Fruit fly (Drosophila melanogaster) whole organism, embryonic: ENCODE data around the gene Miox.

Experiments
- B-H2 ChIP-seq: fragments of 200-800 bp; sonication (Bioruptor generic); optimal IDR thresholded peaks from 2 replicates; lab custom pipeline; 2018; ENCODE audit warnings: missing biosample characterization, mild to moderate bottlenecking, missing genetic modification characterization
- CG10274 ChIP-seq: fragments of 200-800 bp; sonication (Bioruptor generic); optimal IDR thresholded peaks from 3 replicates; lab custom pipeline; 2017; ENCODE audit warnings: missing biosample characterization, mild to moderate bottlenecking, missing genetic modification characterization
- CG10462 ChIP-seq: fragments of 200-800 bp; sonication (Bioruptor generic); optimal IDR thresholded peaks from 2 replicates; lab custom pipeline; 2016; ENCODE audit warnings: missing biosample characterization, missing genetic modification characterization
- CG10654 ChIP-seq: fragments of 200-800 bp; sonication (Bioruptor generic); optimal IDR thresholded peaks from 2 replicates; lab custom pipeline; 2016; ENCODE audit warnings: missing biosample characterization, missing genetic modification characterization
- CG10979 ChIP-seq: fragments of 200-800 bp; sonication (Bioruptor generic); optimal IDR thresholded peaks from 2 replicates; lab custom pipeline; 2018; ENCODE audit warnings: missing biosample characterization, mild to moderate bottlenecking, missing genetic modification characterization, moderate library complexity
- CG12659 ChIP-seq: fragments of 200-800 bp; sonication (Bioruptor generic); optimal IDR thresholded peaks from 3 replicates; lab custom pipeline; 2017; ENCODE audit warnings: mild to moderate bottlenecking, missing biosample characterization, missing genetic modification reagents, missing genetic modification characterization
- CG12769 ChIP-seq: fragments of 200-800 bp; sonication (Bioruptor generic); optimal IDR thresholded peaks from 2 replicates; lab custom pipeline; 2019; ENCODE audit warnings: missing biosample characterization, mild to moderate bottlenecking, missing genetic modification characterization, moderate library complexity
- CG14710 ChIP-seq: fragments of 200-800 bp; sonication (Bioruptor generic); optimal IDR thresholded peaks from 3 replicates; lab custom pipeline; 2019; ENCODE audit warnings: missing biosample characterization, mild to moderate bottlenecking, missing genetic modification characterization, moderate library complexity
- CG16813 ChIP-seq: fragments of 200-800 bp; sonication (Bioruptor generic); IDR thresholded peaks from 3 replicates; pipeline ENCODE4 v1.3.6; 2022; ENCODE audit warnings: missing biosample characterization, missing genetic modification characterization; ENCODE audit not compliant: partially characterized antibody
- CG17568 ChIP-seq: fragments of 200-800 bp; sonication (Bioruptor generic); optimal IDR thresholded peaks from 2 replicates; lab custom pipeline; 2018; ENCODE audit warnings: missing biosample characterization, mild to moderate bottlenecking, missing genetic modification characterization, moderate library complexity
- CG18619 ChIP-seq: fragments of 200-800 bp; sonication (Bioruptor generic); optimal IDR thresholded peaks from 3 replicates; lab custom pipeline; 2017; ENCODE audit warnings: missing biosample characterization, mild to moderate bottlenecking, missing genetic modification characterization
- CG2116 ChIP-seq: fragments of 200-800 bp; sonication (Bioruptor generic); optimal IDR thresholded peaks from 3 replicates; lab custom pipeline; 2018; ENCODE audit warnings: missing biosample characterization, mild to moderate bottlenecking, missing genetic modification characterization
- CG30020 ChIP-seq: fragments of 200-800 bp; optimal IDR thresholded peaks from 2 replicates; lab custom pipeline; 2019; ENCODE audit warnings: missing biosample characterization, mild to moderate bottlenecking, missing genetic modification characterization, moderate library complexity
- CG33213 ChIP-seq: fragments of 200-800 bp; sonication (Bioruptor generic); optimal IDR thresholded peaks from 3 replicates; lab custom pipeline; 2016; ENCODE audit warnings: missing biosample characterization, missing genetic modification characterization
- CG3995 ChIP-seq: fragments of 200-800 bp; sonication (Bioruptor generic); optimal IDR thresholded peaks from 3 replicates; lab custom pipeline; 2016; ENCODE audit warnings: missing biosample characterization, missing genetic modification characterization
- CG42726 ChIP-seq: fragments of 200-800 bp; sonication (Bioruptor generic); IDR thresholded peaks from 2 replicates; pipeline ENCODE4 v1.3.6; 2022; ENCODE audit warnings: missing biosample characterization, missing genetic modification characterization; ENCODE audit not compliant: partially characterized antibody
- CG4617 ChIP-seq: fragments of 200-800 bp; sonication (Bioruptor generic); optimal IDR thresholded peaks from 3 replicates; lab custom pipeline; 2016; ENCODE audit warnings: missing biosample characterization, missing genetic modification characterization, borderline replicate concordance
- CG6683 ChIP-seq: fragments of 200-800 bp; sonication (Bioruptor generic); optimal IDR thresholded peaks from 2 replicates; lab custom pipeline; 2017; ENCODE audit warnings: missing biosample characterization, mild to moderate bottlenecking, missing genetic modification characterization, missing genetic modification reagents
- CG6854 ChIP-seq: fragments of 200-800 bp; sonication (Bioruptor generic); optimal IDR thresholded peaks from 3 replicates; lab custom pipeline; 2017; ENCODE audit warnings: missing biosample characterization, mild to moderate bottlenecking, missing genetic modification characterization
- CG7963 ChIP-seq: fragments of 200-800 bp; sonication (Bioruptor generic); IDR thresholded peaks from 3 replicates; pipeline ENCODE4 v1.3.6; 2022; ENCODE audit warnings: missing biosample characterization, missing genetic modification characterization; ENCODE audit not compliant: partially characterized antibody
- CG8089 ChIP-seq: fragments of 200-800 bp; sonication (Bioruptor generic); optimal IDR thresholded peaks from 3 replicates; lab custom pipeline; 2016; ENCODE audit warnings: missing biosample characterization, missing genetic modification characterization
- Camta ChIP-seq: fragments of 200-800 bp; sonication (Bioruptor generic); optimal IDR thresholded peaks from 2 replicates; lab custom pipeline; 2016; ENCODE audit warnings: missing biosample characterization, missing genetic modification characterization
- Dll ChIP-seq: fragments of 200-800 bp; sonication (Bioruptor generic); IDR thresholded peaks from 4 replicates; pipeline ENCODE4 v1.3.6; 2022; ENCODE audit warnings: missing biosample characterization, missing genetic modification characterization; ENCODE audit not compliant: partially characterized antibody
- Lpt ChIP-seq: fragments of >200 bp; optimal IDR thresholded peaks from 2 replicates; lab custom pipeline; 2018; ENCODE audit warnings: missing biosample characterization, missing genetic modification characterization
- MESR4 ChIP-seq: fragments of 200-800 bp; sonication (Bioruptor generic); optimal IDR thresholded peaks from 2 replicates; lab custom pipeline; 2018; ENCODE audit warnings: missing biosample characterization, mild to moderate bottlenecking, missing genetic modification characterization, moderate library complexity
- Oaz ChIP-seq: fragments of 200-800 bp; sonication (Bioruptor generic); IDR thresholded peaks from 2 replicates; pipeline ENCODE4 v1.3.6; 2022; ENCODE audit warnings: missing biosample characterization, missing genetic modification characterization
- Opbp ChIP-seq: fragments of 200-800 bp; sonication (Bioruptor generic); IDR thresholded peaks from 3 replicates; pipeline ENCODE4 v1.3.6; 2022; ENCODE audit warnings: missing biosample characterization, missing genetic modification characterization; ENCODE audit not compliant: partially characterized antibody
- Rfx ChIP-seq: fragments of 200-800 bp; sonication (Bioruptor generic); IDR thresholded peaks from 2 replicates; pipeline ENCODE4 v1.3.6; 2022; ENCODE audit warnings: missing biosample characterization, missing genetic modification characterization
- Sin3A ChIP-seq: fragments of >200 bp; optimal IDR thresholded peaks from 2 replicates; lab custom pipeline; 2018
- Sry-β ChIP-seq: fragments of 200-800 bp; sonication (Bioruptor generic); optimal IDR thresholded peaks from 2 replicates; lab custom pipeline; 2018; ENCODE audit warnings: missing biosample characterization, mild to moderate bottlenecking, missing genetic modification characterization, moderate library complexity
- Tbp ChIP-seq: fragments of >200 bp; optimal IDR thresholded peaks from 2 replicates; lab custom pipeline; 2018; ENCODE audit warnings: missing biosample characterization, missing genetic modification characterization
- bcd ChIP-seq: fragments of 200-800 bp; sonication (Bioruptor generic); optimal IDR thresholded peaks from 2 replicates; lab custom pipeline; 2017; ENCODE audit warnings: missing biosample characterization, mild to moderate bottlenecking, missing genetic modification characterization
- caup ChIP-seq: fragments of 200-800 bp; sonication (Bioruptor generic); optimal IDR thresholded peaks from 3 replicates; lab custom pipeline; 2017; ENCODE audit warnings: missing biosample characterization, mild to moderate bottlenecking, missing genetic modification characterization, moderate library complexity; ENCODE audit not compliant: severe bottlenecking
- cwo ChIP-seq: fragments of 200-800 bp; sonication (Bioruptor generic); optimal IDR thresholded peaks from 3 replicates; lab custom pipeline; 2017; ENCODE audit warnings: missing biosample characterization, missing genetic modification characterization, mild to moderate bottlenecking, moderate library complexity, missing genetic modification reagents
- da ChIP-seq: fragments of 200-800 bp; sonication (Bioruptor generic); optimal IDR thresholded peaks from 2 replicates; lab custom pipeline; 2016; ENCODE audit warnings: missing biosample characterization, missing genetic modification characterization
- dimm ChIP-seq: fragments of 200-800 bp; sonication (Bioruptor generic); IDR thresholded peaks from 2 replicates; pipeline ENCODE4 v1.3.6; 2022; ENCODE audit warnings: missing biosample characterization, missing genetic modification characterization
- h ChIP-seq: fragments of >200 bp; optimal IDR thresholded peaks from 2 replicates; lab custom pipeline; 2017
- hkb ChIP-seq, 2 experiments: fragments of 200-800 bp in 1 of 2; fragments of >200 bp in 1 of 2; sonication (Bioruptor generic) in 1 of 2; IDR thresholded peaks in 1 of 2; optimal IDR thresholded peaks in 1 of 2; 2 replicates each; pipeline versions ENCODE4 v1.3.6 to Lab custom; 2017 to 2022; ENCODE audit warnings: missing biosample characterization in 1 of 2, missing genetic modification characterization in 1 of 2
- inv ChIP-seq: fragments of 200-800 bp; sonication (Bioruptor generic); IDR thresholded peaks from 2 replicates; pipeline ENCODE4 v1.3.6; 2022; ENCODE audit warnings: missing biosample characterization, missing genetic modification characterization; ENCODE audit not compliant: partially characterized antibody
- kah ChIP-seq: fragments of 200-800 bp; sonication (Bioruptor generic); optimal IDR thresholded peaks from 2 replicates; lab custom pipeline; 2018; ENCODE audit warnings: missing biosample characterization, mild to moderate bottlenecking, missing genetic modification characterization
- klu ChIP-seq: fragments of 200-800 bp; sonication (Bioruptor generic); IDR thresholded peaks from 2 replicates; pipeline ENCODE4 v1.3.6; 2022; ENCODE audit warnings: missing biosample characterization, missing genetic modification characterization
- knrl ChIP-seq: fragments of 200-800 bp; sonication (Bioruptor generic); IDR thresholded peaks from 3 replicates; pipeline ENCODE4 v1.3.6; 2022; ENCODE audit warnings: missing biosample characterization, missing genetic modification characterization; ENCODE audit not compliant: partially characterized antibody
- phol ChIP-seq: fragments of 200-800 bp; sonication (Bioruptor generic); optimal IDR thresholded peaks from 3 replicates; lab custom pipeline; 2018; ENCODE audit warnings: missing biosample characterization, mild to moderate bottlenecking, missing genetic modification characterization, moderate library complexity
- sqz ChIP-seq: fragments of 200-800 bp; sonication (Bioruptor generic); optimal IDR thresholded peaks from 3 replicates; lab custom pipeline; 2018; ENCODE audit warnings: missing biosample characterization, mild to moderate bottlenecking, missing genetic modification characterization
- stwl ChIP-seq: fragments of 200-800 bp; sonication (Bioruptor generic); optimal IDR thresholded peaks from 3 replicates; lab custom pipeline; 2018; ENCODE audit warnings: missing biosample characterization, mild to moderate bottlenecking, missing genetic modification characterization, moderate library complexity
- trem ChIP-seq: fragments of 200-800 bp; optimal IDR thresholded peaks from 3 replicates; lab custom pipeline; 2019; ENCODE audit warnings: missing biosample characterization, mild to moderate bottlenecking, missing genetic modification characterization, moderate library complexity
- zfh1 ChIP-seq: fragments of 200-800 bp; sonication (Bioruptor generic); IDR thresholded peaks from 3 replicates; pipeline ENCODE4 v1.3.6; 2022; ENCODE audit warnings: missing biosample characterization, missing genetic modification characterization

The Miox gene

dm6 chr3L:12145709-12146694, 38.8 kb upstream of the Miox start, which contains the start of the genes eIF3l and Nrx-IV (continued):
- TF ChIP-seq CG10654 (GFP tag; lab: Kevin White, UChicago) (no peak), CG10274 (GFP tag; lab: Kevin White, UChicago) (no peak), CG7963 (GFP tag; lab: Robert Waterston, UW) (peak; percentile 4; the same call in 1 of the 3 replicates), Opbp (GFP tag; lab: Robert Waterston, UW) (peak; percentile 54), sqz (GFP tag; lab: Kevin White, UChicago) (no peak), CG8089 (GFP tag; lab: Kevin White, UChicago) (no peak), h (lab: Kevin White, UChicago) (no peak), caup (no peak), CG10979 (tag; lab: Kevin White, UChicago) (no peak), CG14710 (peak; percentile 60), Dll (peak; percentile 83), stwl (tag; lab: Kevin White, UChicago) (peak; percentile 35), CG3995 (GFP tag; lab: Kevin White, UChicago) (peak; percentile 69), cwo (GFP tag; lab: Kevin White, UChicago) (no peak), zfh1 (GFP tag; lab: Robert Waterston, UW) (0 out of 3 replicates have a peak, but pooled peaks have one; percentile 13), kah (GFP tag; lab: Kevin White, UChicago) (peak; percentile 11), CG18619 (no peak), CG4617 (peak; percentile 47), CG42726 (peak; percentile 57), Sry-β (GFP tag; lab: Kevin White, UChicago) (no peak), B-H2 (GFP tag; lab: Kevin White, UChicago) (no peak), klu (GFP tag; lab: Robert Waterston, UW) (no peak), dimm (GFP tag; lab: Robert Waterston, UW) (no peak), Camta (no peak), CG10462 (GFP tag; lab: Kevin White, UChicago) (no peak), Rfx (GFP tag; lab: Robert Waterston, UW) (no peak), CG6683 (GFP tag; lab: Kevin White, UChicago) (no peak), knrl (peak; percentile 76), phol (peak; percentile 30), CG16813 (peak; percentile 66; the same call in 2 of the 3 replicates), Tbp (GFP tag; lab: Kevin White, UChicago) (no peak), CG2116 (GFP tag; lab: Kevin White, UChicago) (peak; percentile 47), Lpt (GFP tag; lab: Kevin White, UChicago) (no peak), trem (tag; lab: Kevin White, UChicago) (peak; percentile 41), Sin3A (peak; percentile 24), CG6854 (GFP tag; lab: Kevin White, UChicago) (no peak), da (GFP tag; lab: Kevin White, UChicago) (no peak), Oaz (GFP tag; lab: Robert Waterston, UW) (no peak), CG33213 (GFP tag; lab: Kevin White, UChicago) (peak; percentile 18), bcd (GFP tag; lab: Kevin White, UChicago) (no peak), CG12769 (tag; lab: Kevin White, UChicago) (peak; percentile 12), CG12659 (GFP tag; lab: Kevin White, UChicago) (peak; percentile 35), CG17568 (GFP tag; lab: Kevin White, UChicago) (no peak), MESR4 (GFP tag; lab: Kevin White, UChicago) (peak; percentile 83), inv (peak; percentile 72), CG30020 (tag; lab: Kevin White, UChicago) (peak; percentile 27), hkb (optimal IDR thresholded peaks at IDR 0.05; lab: Kevin White, UChicago) (no peak), hkb (GFP tag; IDR thresholded peaks at IDR 0.05; lab: Robert Waterston, UW) (no peak)
